Fruit fly (Drosophila melanogaster) whole organism, prepupa: ENCODE data around the gene Hsc70-1.

Source experiments
- Blimp-1 ChIP-seq: fragments of 200-800 bp; sonication (Bioruptor generic); optimal IDR thresholded peaks from 3 replicates; lab custom pipeline; 2017; ENCODE audit warnings: missing biosample characterization, missing genetic modification characterization, mild to moderate bottlenecking, moderate library complexity, missing genetic modification reagents
- CG10669 ChIP-seq: fragments of 200-800 bp; sonication (Bioruptor generic); optimal IDR thresholded peaks from 3 replicates; lab custom pipeline; 2018; ENCODE audit warnings: missing biosample characterization, mild to moderate bottlenecking, missing genetic modification characterization, moderate library complexity
- CG11902 ChIP-seq: fragments of 200-800 bp; sonication (Bioruptor generic); optimal IDR thresholded peaks from 3 replicates; lab custom pipeline; 2016; ENCODE audit warnings: missing biosample characterization, missing genetic modification characterization
- CG15336 ChIP-seq: fragments of 200-800 bp; sonication (Bioruptor generic); IDR thresholded peaks from 2 replicates; pipeline ENCODE4 v1.3.6; 2022; ENCODE audit warnings: missing biosample characterization, missing genetic modification characterization
- CG1621 ChIP-seq: fragments of 200-800 bp; sonication (Bioruptor generic); optimal IDR thresholded peaks from 3 replicates; lab custom pipeline; 2018; ENCODE audit warnings: missing biosample characterization, mild to moderate bottlenecking, missing genetic modification characterization
- CG16779 ChIP-seq: fragments of 200-800 bp; sonication (Bioruptor generic); optimal IDR thresholded peaks from 3 replicates; lab custom pipeline; 2017; ENCODE audit warnings: missing biosample characterization, mild to moderate bottlenecking, missing genetic modification characterization
- CG3032 ChIP-seq: fragments of 200-800 bp; optimal IDR thresholded peaks from 2 replicates; lab custom pipeline; 2019; ENCODE audit warnings: missing biosample characterization, mild to moderate bottlenecking, missing genetic modification characterization, moderate library complexity
- CG31627 ChIP-seq: fragments of 200-800 bp; sonication (Bioruptor generic); optimal IDR thresholded peaks from 3 replicates; lab custom pipeline; 2016; ENCODE audit warnings: missing biosample characterization, missing genetic modification characterization
- CG32006 ChIP-seq: fragments of 200-800 bp; sonication (Bioruptor generic); optimal IDR thresholded peaks from 3 replicates; lab custom pipeline; 2017; ENCODE audit warnings: missing biosample characterization, mild to moderate bottlenecking, missing genetic modification characterization
- CG34406 ChIP-seq: fragments of 200-800 bp; sonication (Bioruptor generic); optimal IDR thresholded peaks from 3 replicates; lab custom pipeline; 2016; ENCODE audit warnings: missing biosample characterization, missing genetic modification characterization
- CG4318 ChIP-seq: fragments of 200-800 bp; sonication (Bioruptor generic); optimal IDR thresholded peaks from 3 replicates; lab custom pipeline; 2017; ENCODE audit warnings: missing biosample characterization, mild to moderate bottlenecking, missing genetic modification characterization
- CG6163 ChIP-seq: fragments of 200-800 bp; sonication (Bioruptor generic); IDR thresholded peaks from 3 replicates; pipeline ENCODE4 v1.3.6; 2022; ENCODE audit warnings: missing biosample characterization, missing genetic modification characterization
- CG6276 ChIP-seq: fragments of 200-800 bp; sonication (Bioruptor generic); optimal IDR thresholded peaks from 2 replicates; lab custom pipeline; 2017; ENCODE audit warnings: missing biosample characterization, mild to moderate bottlenecking, missing genetic modification characterization
- CG6808 ChIP-seq: fragments of 200-800 bp; sonication (Bioruptor generic); optimal IDR thresholded peaks from 3 replicates; lab custom pipeline; 2017; ENCODE audit warnings: missing biosample characterization, missing genetic modification characterization, mild to moderate bottlenecking, moderate library complexity, missing genetic modification reagents
- CG7368 ChIP-seq: fragments of 200-800 bp; sonication (Bioruptor generic); optimal IDR thresholded peaks from 3 replicates; lab custom pipeline; 2016; ENCODE audit warnings: missing biosample characterization, missing genetic modification characterization
- CG8119 ChIP-seq: fragments of 200-800 bp; sonication (Bioruptor generic); IDR thresholded peaks from 3 replicates; pipeline ENCODE4 v1.3.6; 2022; ENCODE audit warnings: missing biosample characterization, missing genetic modification characterization
- CG8319 ChIP-seq: fragments of 200-800 bp; sonication (Bioruptor generic); optimal IDR thresholded peaks from 3 replicates; lab custom pipeline; 2016; ENCODE audit warnings: missing biosample characterization, missing genetic modification characterization
- Eip75B ChIP-seq: fragments of 200-800 bp; sonication (Bioruptor generic); optimal IDR thresholded peaks from 3 replicates; lab custom pipeline; 2016; ENCODE audit warnings: missing biosample characterization, missing genetic modification characterization
- Eip78C ChIP-seq: fragments of 200-800 bp; sonication (Bioruptor generic); peaks from one replicate; lab custom pipeline; 2016; ENCODE audit warnings: missing biosample characterization, missing genetic modification characterization
- Eip93F ChIP-seq: fragments of 200-800 bp; sonication (Bioruptor generic); optimal IDR thresholded peaks from 2 replicates; lab custom pipeline; 2016; ENCODE audit warnings: missing biosample characterization, mild to moderate bottlenecking, missing genetic modification characterization
- Ets21C ChIP-seq: fragments of 200-800 bp; sonication (Bioruptor generic); optimal IDR thresholded peaks from 3 replicates; lab custom pipeline; 2016; ENCODE audit warnings: missing biosample characterization, missing genetic modification characterization
- Ets96B ChIP-seq: fragments of 200-800 bp; optimal IDR thresholded peaks from 2 replicates; lab custom pipeline; 2019; ENCODE audit warnings: missing biosample characterization, mild to moderate bottlenecking, missing genetic modification characterization, moderate library complexity
- Gug ChIP-seq: fragments of 200-800 bp; sonication (Bioruptor generic); IDR thresholded peaks from 2 replicates; pipeline ENCODE4 v1.3.6; 2022; ENCODE audit warnings: missing biosample characterization, missing genetic modification characterization
- Lpt ChIP-seq: fragments of 200-800 bp; sonication (Bioruptor generic); optimal IDR thresholded peaks from 3 replicates; lab custom pipeline; 2016; ENCODE audit warnings: missing biosample characterization, missing genetic modification characterization
- Met ChIP-seq: fragments of 200-800 bp; sonication (Bioruptor generic); optimal IDR thresholded peaks from 3 replicates; lab custom pipeline; 2016; ENCODE audit warnings: missing biosample characterization, missing genetic modification characterization
- OdsH ChIP-seq: fragments of 200-800 bp; sonication (Bioruptor generic); optimal IDR thresholded peaks from 3 replicates; lab custom pipeline; 2016; ENCODE audit warnings: missing biosample characterization, missing genetic modification characterization
- Smox ChIP-seq: fragments of 200-800 bp; sonication (Bioruptor generic); optimal IDR thresholded peaks from 3 replicates; lab custom pipeline; 2016; ENCODE audit warnings: missing biosample characterization, missing genetic modification characterization
- Sox14 ChIP-seq: fragments of 200-800 bp; sonication (Bioruptor generic); optimal IDR thresholded peaks from 3 replicates; lab custom pipeline; 2016; ENCODE audit warnings: missing biosample characterization, missing genetic modification characterization
- Sox15 ChIP-seq: fragments of 200-800 bp; sonication (Bioruptor generic); optimal IDR thresholded peaks from 3 replicates; lab custom pipeline; 2016; ENCODE audit warnings: missing biosample characterization, missing genetic modification characterization
- achi ChIP-seq: fragments of 200-800 bp; sonication (Bioruptor generic); optimal IDR thresholded peaks from 3 replicates; lab custom pipeline; 2016; ENCODE audit warnings: missing biosample characterization, missing genetic modification characterization
- acj6 ChIP-seq: fragments of 200-800 bp; sonication (Bioruptor generic); optimal IDR thresholded peaks from 3 replicates; lab custom pipeline; 2016; ENCODE audit warnings: missing biosample characterization, missing genetic modification characterization
- cyc ChIP-seq: fragments of 200-800 bp; sonication (Bioruptor generic); optimal IDR thresholded peaks from 3 replicates; lab custom pipeline; 2016; ENCODE audit warnings: missing biosample characterization, missing genetic modification characterization
- esn ChIP-seq: fragments of 200-800 bp; sonication (Bioruptor generic); optimal IDR thresholded peaks from 2 replicates; lab custom pipeline; 2016; ENCODE audit warnings: missing biosample characterization, mild to moderate bottlenecking, missing genetic modification characterization, moderate library complexity
- fd59A ChIP-seq: fragments of 200-800 bp; sonication (Bioruptor generic); optimal IDR thresholded peaks from 2 replicates; lab custom pipeline; 2017; ENCODE audit warnings: missing biosample characterization, mild to moderate bottlenecking, missing genetic modification characterization, missing genetic modification reagents
- fd85E ChIP-seq: fragments of 200-800 bp; sonication (Bioruptor generic); optimal IDR thresholded peaks from 3 replicates; lab custom pipeline; 2016; ENCODE audit warnings: missing biosample characterization, missing genetic modification characterization
- fkh ChIP-seq: fragments of 200-800 bp; sonication (Bioruptor generic); optimal IDR thresholded peaks from 3 replicates; lab custom pipeline; 2017; ENCODE audit warnings: missing biosample characterization, mild to moderate bottlenecking, missing genetic modification characterization, moderate library complexity
- lz ChIP-seq: fragments of 200-800 bp; sonication (Bioruptor generic); optimal IDR thresholded peaks from 3 replicates; lab custom pipeline; 2016; ENCODE audit warnings: missing biosample characterization, missing genetic modification characterization
- pdm3 ChIP-seq: fragments of 200-800 bp; sonication (Bioruptor generic); optimal IDR thresholded peaks from 3 replicates; lab custom pipeline; 2016; ENCODE audit warnings: missing biosample characterization, missing genetic modification characterization
- salr ChIP-seq, 2 experiments: fragments of 200-800 bp; sonication (Bioruptor generic); optimal IDR thresholded peaks; 3 replicates each; lab custom pipeline; 2016 to 2018; ENCODE audit warnings: missing biosample characterization in 2 of 2, missing genetic modification characterization in 2 of 2, mild to moderate bottlenecking in 1 of 2
- spab ChIP-seq: fragments of 200-800 bp; sonication (Bioruptor generic); optimal IDR thresholded peaks from 2 replicates; lab custom pipeline; 2017; ENCODE audit warnings: missing biosample characterization, mild to moderate bottlenecking, missing genetic modification characterization, missing genetic modification reagents
- ss ChIP-seq, 2 experiments: fragments of 200-800 bp; sonication (Bioruptor generic); optimal IDR thresholded peaks; 2 replicates in 1 of 2; 3 replicates in 1 of 2; lab custom pipeline; 2017 to 2018; ENCODE audit warnings: mild to moderate bottlenecking in 2 of 2, missing biosample characterization in 2 of 2, missing genetic modification characterization in 2 of 2, moderate library complexity in 1 of 2
- vri ChIP-seq: fragments of 200-800 bp; sonication (Bioruptor generic); optimal IDR thresholded peaks from 3 replicates; lab custom pipeline; 2016; ENCODE audit warnings: missing biosample characterization, mild to moderate bottlenecking, missing genetic modification characterization

Gene Hsc70-1

DNA sequence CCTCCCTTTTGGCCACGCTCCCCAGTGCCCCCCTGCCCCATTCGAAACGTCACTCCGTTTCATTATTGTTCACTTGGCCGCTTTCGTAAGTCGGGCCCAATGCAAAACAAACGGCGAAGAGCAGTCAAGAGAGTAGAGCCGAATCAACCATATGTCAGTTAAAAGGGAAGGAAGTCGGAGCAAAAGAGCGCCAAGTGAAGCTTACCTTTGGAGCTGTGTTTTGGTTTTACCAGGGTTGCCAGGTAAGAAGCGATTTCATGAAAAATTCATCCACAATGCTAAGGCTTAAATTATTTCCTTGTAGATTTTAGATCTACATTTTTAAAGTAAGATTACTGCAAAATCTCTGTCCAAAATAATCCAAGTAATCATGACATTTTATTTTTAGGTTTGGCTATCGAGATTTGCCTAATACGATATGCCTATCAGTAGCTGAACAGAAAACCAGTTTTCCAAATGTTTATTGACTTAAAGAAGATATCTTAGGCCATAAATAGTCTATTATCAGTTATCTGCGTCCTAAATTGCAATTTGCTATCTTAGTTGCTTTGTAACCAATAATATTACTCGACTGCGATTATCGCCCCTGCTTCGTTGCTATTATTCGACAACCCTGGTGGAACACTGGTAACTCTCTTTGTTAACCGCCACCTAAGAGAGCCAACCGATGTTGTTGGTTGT is 35.3 kb upstream of the Hsc70-1 start (continued):
- TF ChIP-seq Blimp-1 (GFP tag; lab: Kevin White, UChicago): peak; percentile 85
- TF ChIP-seq fd59A (GFP tag; lab: Kevin White, UChicago): peak; percentile 97
- peak; percentile 94 for TF ChIP-seq lz (GFP tag; lab: Kevin White, UChicago)
- TF ChIP-seq pdm3 (GFP tag; lab: Kevin White, UChicago): peak; percentile 96
- TF ChIP-seq Smox (GFP tag; lab: Kevin White, UChicago): peak; percentile 96
- peak; percentile 88 for TF ChIP-seq CG15336 (GFP tag; lab: Robert Waterston, UW)
- peak; percentile 96 for TF ChIP-seq CG31627
- TF ChIP-seq CG1621: peak; percentile 71
- TF ChIP-seq Ets96B (tag; lab: Kevin White, UChicago): peak; percentile 91

DNA sequence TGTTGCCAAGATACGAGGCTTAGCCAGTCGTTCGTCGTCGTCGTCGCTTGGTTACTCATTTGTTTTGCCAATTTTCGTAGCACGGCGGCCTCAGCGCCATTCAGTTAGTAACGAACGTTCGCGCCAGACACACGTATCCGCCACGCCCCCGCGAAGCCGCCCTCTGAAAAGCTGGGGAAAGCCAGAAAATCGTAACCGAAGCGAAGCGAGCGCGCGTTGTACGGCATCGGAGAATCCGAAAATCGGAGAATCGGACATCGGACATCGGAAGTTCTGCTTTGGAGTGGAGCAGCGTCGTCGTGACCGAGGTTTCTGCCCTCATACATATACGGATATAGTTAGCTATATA is 34.7 kb upstream of the Hsc70-1 start, which contains the start of gene CG32137:
CG32137 (plus strand) TSS at position 100 of the 349 bp plus-strand sequence.
- no peak for TF ChIP-seq pdm3 (GFP tag; lab: Kevin White, UChicago)
- no peak for TF ChIP-seq Gug (GFP tag; lab: Robert Waterston, UW)
- TF ChIP-seq CG6276 (GFP tag; lab: Kevin White, UChicago): no peak
- TF ChIP-seq CG31627: no peak
- TF ChIP-seq Sox15: no peak
- TF ChIP-seq CG10669 (GFP tag; lab: Kevin White, UChicago): no peak
- TF ChIP-seq CG8119 (GFP tag; lab: Robert Waterston, UW): no peak
- no peak for TF ChIP-seq fkh
- no peak for TF ChIP-seq salr (GFP tag; optimal IDR thresholded peaks at IDR 0.05; lab: Kevin White, UChicago)
- TF ChIP-seq ss (GFP tag; optimal IDR thresholded peaks at IDR 0.05; lab: Kevin White, UChicago): no peak
- no peak for TF ChIP-seq CG15336 (GFP tag; lab: Robert Waterston, UW)
- TF ChIP-seq Eip75B (GFP tag; lab: Kevin White, UChicago): no peak
- no peak for TF ChIP-seq esn (GFP tag; lab: Kevin White, UChicago)
- TF ChIP-seq Eip93F (GFP tag; lab: Kevin White, UChicago): no peak
- TF ChIP-seq CG34406 (GFP tag; lab: Kevin White, UChicago): no peak
- TF ChIP-seq CG11902 (GFP tag; lab: Kevin White, UChicago): no peak
- TF ChIP-seq achi (GFP tag; lab: Kevin White, UChicago): no peak
- TF ChIP-seq CG32006 (GFP tag; lab: Kevin White, UChicago): no peak

DNA sequence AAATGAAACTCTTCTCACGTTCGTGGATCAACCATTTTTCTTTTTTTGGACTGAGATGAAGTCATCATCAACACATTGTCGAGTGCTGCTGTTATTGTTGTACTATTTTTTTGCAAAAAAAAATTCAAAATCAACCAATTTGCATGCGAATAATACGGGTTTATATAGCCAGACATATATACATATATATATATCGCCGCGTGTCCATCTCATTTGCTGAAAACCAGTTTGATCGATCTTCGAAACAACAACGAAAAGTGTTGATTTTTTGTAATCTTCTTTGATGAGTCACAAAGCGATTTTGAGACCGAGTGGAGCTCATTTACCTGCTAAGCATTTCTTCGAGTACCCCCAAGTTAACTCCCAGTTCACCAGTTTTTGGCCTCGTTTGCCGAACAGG is 27.9 kb upstream of the Hsc70-1 start:
- TF ChIP-seq Met (GFP tag; lab: Kevin White, UChicago): no peak
- peak; percentile 7 for TF ChIP-seq Eip78C (GFP tag; lab: Kevin White, UChicago)
- TF ChIP-seq Ets21C: no peak
- no peak for TF ChIP-seq esn (GFP tag; lab: Kevin White, UChicago)

- TF ChIP-seq vri (peak; percentile 14), CG16779 (tag; lab: Kevin White, UChicago) (no peak), fd85E (GFP tag; lab: Kevin White, UChicago) (no peak), achi (GFP tag; lab: Kevin White, UChicago) (peak; percentile 46), CG11902 (GFP tag; lab: Kevin White, UChicago) (no peak), CG7368 (GFP tag; lab: Kevin White, UChicago) (no peak), CG8319 (GFP tag; lab: Kevin White, UChicago) (no peak), esn (GFP tag; lab: Kevin White, UChicago) (peak; percentile 45), Sox14 (GFP tag; lab: Kevin White, UChicago) (peak; percentile 46), cyc (no peak), CG1621 (no peak), pdm3 (GFP tag; lab: Kevin White, UChicago) (peak; percentile 35), OdsH (GFP tag; lab: Kevin White, UChicago) (no peak), Met (GFP tag; lab: Kevin White, UChicago) (no peak), CG6808 (GFP tag; lab: Kevin White, UChicago) (no peak), CG4318 (GFP tag; lab: Kevin White, UChicago) (no peak), acj6 (GFP tag; lab: Kevin White, UChicago) (peak; percentile 27), CG6163 (peak; percentile 69), CG3032 (tag; lab: Kevin White, UChicago) (no peak), spab (no peak), CG34406 (GFP tag; lab: Kevin White, UChicago) (peak; percentile 49), CG10669 (GFP tag; lab: Kevin White, UChicago) (peak; percentile 19), Lpt (GFP tag; lab: Kevin White, UChicago) (no peak), ss (GFP tag; optimal IDR thresholded peaks at IDR 0.05; lab: Kevin White, UChicago) (no peak), Ets21C (no peak), CG32006 (GFP tag; lab: Kevin White, UChicago) (peak; percentile 34)
Observed at dm6 chr3L:13949440-13950066, 24.3 kb upstream of the Hsc70-1 start.
